Fruit fly (Drosophila melanogaster) whole organism, adult: Measurements from ENCODE around the gene Ptp10D.

Experiments used
- CG11617 ChIP-seq: fragments of 200-800 bp; sonication (Bioruptor generic); optimal IDR thresholded peaks from 2 replicates; lab custom pipeline; 2017; ENCODE audit warnings: mild to moderate bottlenecking, missing biosample characterization, missing genetic modification reagents, missing genetic modification characterization
- CG12768 ChIP-seq: fragments of 200-800 bp; sonication (Bioruptor generic); optimal IDR thresholded peaks from 2 replicates; lab custom pipeline; 2017; ENCODE audit warnings: missing biosample characterization, missing genetic modification characterization, mild to moderate bottlenecking, moderate library complexity, missing genetic modification reagents
- CG14711 ChIP-seq: fragments of 200-800 bp; sonication (Bioruptor generic); optimal IDR thresholded peaks from 2 replicates; lab custom pipeline; 2018; ENCODE audit warnings: missing biosample characterization, mild to moderate bottlenecking, missing genetic modification characterization, moderate library complexity
- CG1620 ChIP-seq: fragments of 200-800 bp; sonication (Bioruptor generic); optimal IDR thresholded peaks from 2 replicates; lab custom pipeline; 2016; ENCODE audit warnings: missing biosample characterization, missing genetic modification characterization
- CG33017 ChIP-seq: fragments of 200-800 bp; sonication (Bioruptor generic); optimal IDR thresholded peaks from 2 replicates; lab custom pipeline; 2018; ENCODE audit warnings: missing biosample characterization, mild to moderate bottlenecking, missing genetic modification characterization, moderate library complexity
- CG5204 ChIP-seq: fragments of 200-800 bp; sonication (Bioruptor generic); optimal IDR thresholded peaks from 2 replicates; lab custom pipeline; 2016; ENCODE audit warnings: missing biosample characterization, missing genetic modification characterization
- CG7045 ChIP-seq: fragments of 200-800 bp; sonication (Bioruptor generic); optimal IDR thresholded peaks from 2 replicates; lab custom pipeline; 2017; ENCODE audit warnings: missing biosample characterization, mild to moderate bottlenecking, missing genetic modification characterization
- CG7101 ChIP-seq: fragments of 200-800 bp; sonication (Bioruptor generic); optimal IDR thresholded peaks from 2 replicates; lab custom pipeline; 2018; ENCODE audit warnings: missing biosample characterization, mild to moderate bottlenecking, missing genetic modification characterization, moderate library complexity
- Clk ChIP-seq: fragments of 200-800 bp; sonication (Bioruptor generic); optimal IDR thresholded peaks from 2 replicates; lab custom pipeline; 2017; ENCODE audit warnings: missing biosample characterization, missing genetic modification characterization
- Crg-1 ChIP-seq: fragments of 200-800 bp; sonication (Bioruptor generic); optimal IDR thresholded peaks from 2 replicates; lab custom pipeline; 2016; ENCODE audit warnings: missing biosample characterization, missing genetic modification characterization
- Hr96 ChIP-seq: fragments of 200-800 bp; sonication (Bioruptor generic); optimal IDR thresholded peaks from 2 replicates; lab custom pipeline; 2016; ENCODE audit warnings: missing biosample characterization, missing genetic modification characterization
- Mnt ChIP-seq: fragments of 200-800 bp; sonication (Bioruptor generic); optimal IDR thresholded peaks from 2 replicates; lab custom pipeline; 2016; ENCODE audit warnings: missing biosample characterization, mild to moderate bottlenecking, missing genetic modification characterization
- bab1 ChIP-seq: fragments of 200-800 bp; sonication (Bioruptor generic); optimal IDR thresholded peaks from 3 replicates; lab custom pipeline; 2019; ENCODE audit warnings: missing biosample characterization, mild to moderate bottlenecking, missing genetic modification characterization, moderate library complexity
- cic ChIP-seq: fragments of 200-800 bp; sonication (Bioruptor generic); optimal IDR thresholded peaks from 2 replicates; lab custom pipeline; 2017; ENCODE audit warnings: missing biosample characterization, mild to moderate bottlenecking, missing genetic modification characterization, moderate library complexity
- cnc ChIP-seq, 2 experiments: fragments of >200 bp; optimal IDR thresholded peaks; 2 replicates each; lab custom pipeline; 2017
- kay ChIP-seq: fragments of 200-800 bp; sonication (Bioruptor generic); peaks from one replicate; lab custom pipeline; 2016; ENCODE audit warnings: missing biosample characterization, missing genetic modification characterization, borderline replicate concordance
- ovo ChIP-seq: fragments of 200-800 bp; sonication (Bioruptor generic); optimal IDR thresholded peaks from 2 replicates; lab custom pipeline; 2016; ENCODE audit warnings: missing biosample characterization, missing genetic modification characterization
- pad ChIP-seq: fragments of 200-800 bp; sonication (Bioruptor generic); optimal IDR thresholded peaks from 3 replicates; lab custom pipeline; 2017; ENCODE audit warnings: missing biosample characterization, missing genetic modification characterization, mild to moderate bottlenecking, moderate library complexity, missing genetic modification reagents
- tj ChIP-seq: fragments of 200-800 bp; sonication (Bioruptor generic); optimal IDR thresholded peaks from 3 replicates; lab custom pipeline; 2017; ENCODE audit warnings: missing biosample characterization, mild to moderate bottlenecking, missing genetic modification characterization, moderate library complexity
- toe ChIP-seq: fragments of 200-800 bp; sonication (Bioruptor generic); optimal IDR thresholded peaks from 2 replicates; lab custom pipeline; 2016; ENCODE audit warnings: missing biosample characterization, missing genetic modification characterization

Ptp10D gene

dm6 chrX:11713808-11714528, 92.2 kb downstream of the Ptp10D start:
- no peak for TF ChIP-seq CG1620 (GFP tag; lab: Kevin White, UChicago)
- no peak for TF ChIP-seq cnc (optimal IDR thresholded peaks at IDR 0.05; lab: Kevin White, UChicago)
- TF ChIP-seq Clk = no peak
- peak; percentile 45 for TF ChIP-seq Crg-1 (GFP tag; lab: Kevin White, UChicago)
- TF ChIP-seq ovo (GFP tag; lab: Kevin White, UChicago) = peak; percentile 95
- peak; percentile 74 for TF ChIP-seq Mnt (GFP tag; lab: Kevin White, UChicago)
- TF ChIP-seq CG14711 (tag; lab: Kevin White, UChicago) = no peak
- peak; percentile 28 for TF ChIP-seq CG33017 (tag; lab: Kevin White, UChicago)
- TF ChIP-seq pad (GFP tag; lab: Kevin White, UChicago) = peak; percentile 94
- TF ChIP-seq bab1 (GFP tag; lab: Kevin White, UChicago) = no peak
- TF ChIP-seq CG7045 (GFP tag; lab: Kevin White, UChicago) = no peak
- TF ChIP-seq kay (GFP tag; lab: Kevin White, UChicago) = no peak
- TF ChIP-seq CG7101 = peak; percentile 2
- TF ChIP-seq CG12768 (GFP tag; lab: Kevin White, UChicago) = peak; percentile 26
- TF ChIP-seq Hr96 (GFP tag; lab: Kevin White, UChicago) = no peak
- TF ChIP-seq CG5204 (GFP tag; lab: Kevin White, UChicago) = no peak
- no peak for TF ChIP-seq CG11617
- no peak for TF ChIP-seq toe (GFP tag; lab: Kevin White, UChicago)
- TF ChIP-seq cic (GFP tag; lab: Kevin White, UChicago) = peak; percentile 76
- TF ChIP-seq tj (GFP tag; lab: Kevin White, UChicago) = peak; percentile 91

dm6 chrX:11714529-11715262, 92.9 kb downstream of the Ptp10D start:
- no peak for TF ChIP-seq cic (GFP tag; lab: Kevin White, UChicago)
- peak; percentile 74 for TF ChIP-seq bab1 (GFP tag; lab: Kevin White, UChicago)
- TF ChIP-seq CG1620 (GFP tag; lab: Kevin White, UChicago) = peak; percentile 17
- no peak for TF ChIP-seq pad (GFP tag; lab: Kevin White, UChicago)
- peak; percentile 7 for TF ChIP-seq CG11617
- TF ChIP-seq kay (GFP tag; lab: Kevin White, UChicago) = no peak
- no peak for TF ChIP-seq CG12768 (GFP tag; lab: Kevin White, UChicago)
- TF ChIP-seq CG7101 = peak; percentile 41
- no peak for TF ChIP-seq Clk
- TF ChIP-seq Mnt (GFP tag; lab: Kevin White, UChicago) = peak; percentile 46
- no peak for TF ChIP-seq toe (GFP tag; lab: Kevin White, UChicago)
- TF ChIP-seq tj (GFP tag; lab: Kevin White, UChicago) = peak; percentile 75
- TF ChIP-seq ovo (GFP tag; lab: Kevin White, UChicago) = no peak
- TF ChIP-seq CG7045 (GFP tag; lab: Kevin White, UChicago) = no peak
- TF ChIP-seq cnc (optimal IDR thresholded peaks at IDR 0.05; lab: Kevin White, UChicago) = no peak
- TF ChIP-seq CG5204 (GFP tag; lab: Kevin White, UChicago) = no peak
- peak; percentile 35 for TF ChIP-seq CG14711 (tag; lab: Kevin White, UChicago)
- no peak for TF ChIP-seq CG33017 (tag; lab: Kevin White, UChicago)
- TF ChIP-seq Crg-1 (GFP tag; lab: Kevin White, UChicago) = no peak
- no peak for TF ChIP-seq Hr96 (GFP tag; lab: Kevin White, UChicago)

DNA sequence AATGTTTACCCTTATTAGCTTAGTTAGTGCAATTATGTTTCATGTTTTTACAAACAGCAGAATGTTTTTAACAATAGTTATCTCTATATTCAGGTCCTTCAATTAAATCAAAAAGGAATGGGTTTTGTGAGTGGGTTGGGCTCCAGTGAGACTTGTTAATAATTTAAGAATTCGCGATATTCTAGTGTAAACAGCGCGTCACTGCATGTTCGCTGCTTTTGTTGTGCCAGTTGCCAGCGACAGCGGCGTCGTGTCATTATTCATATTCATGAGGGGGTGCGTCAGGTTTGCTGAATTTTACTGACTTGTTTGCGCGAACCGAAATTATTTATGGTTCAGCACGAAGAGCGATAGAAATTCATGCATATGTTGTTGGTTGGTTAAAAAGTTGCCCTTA, 93.4 kb downstream of the Ptp10D start, which contains the start of gene Amun:
Amun (minus strand) TSS at position 303 of the 397 bp plus-strand sequence.
- TF ChIP-seq ovo (GFP tag; lab: Kevin White, UChicago) = no peak
- TF ChIP-seq Clk = no peak
- TF ChIP-seq CG11617 = no peak
- peak; percentile 48 for TF ChIP-seq CG7101
- TF ChIP-seq CG12768 (GFP tag; lab: Kevin White, UChicago) = no peak
- peak; percentile 15 for TF ChIP-seq CG33017 (tag; lab: Kevin White, UChicago)
- TF ChIP-seq bab1 (GFP tag; lab: Kevin White, UChicago) = peak; percentile 48
- TF ChIP-seq Hr96 (GFP tag; lab: Kevin White, UChicago) = peak; percentile 39
- TF ChIP-seq Mnt (GFP tag; lab: Kevin White, UChicago) = no peak
- peak; percentile 27 for TF ChIP-seq toe (GFP tag; lab: Kevin White, UChicago)
- TF ChIP-seq CG14711 (tag; lab: Kevin White, UChicago) = peak; percentile 46
- TF ChIP-seq cnc (optimal IDR thresholded peaks at IDR 0.05; lab: Kevin White, UChicago) = no peak
- peak; percentile 67 for TF ChIP-seq tj (GFP tag; lab: Kevin White, UChicago)
- TF ChIP-seq CG1620 (GFP tag; lab: Kevin White, UChicago) = peak; percentile 72
- peak; percentile 69 for TF ChIP-seq Crg-1 (GFP tag; lab: Kevin White, UChicago)
- TF ChIP-seq cic (GFP tag; lab: Kevin White, UChicago) = no peak
- TF ChIP-seq CG7045 (GFP tag; lab: Kevin White, UChicago) = no peak
- no peak for TF ChIP-seq CG5204 (GFP tag; lab: Kevin White, UChicago)
- TF ChIP-seq kay (GFP tag; lab: Kevin White, UChicago) = no peak
- TF ChIP-seq pad (GFP tag; lab: Kevin White, UChicago) = no peak

DNA sequence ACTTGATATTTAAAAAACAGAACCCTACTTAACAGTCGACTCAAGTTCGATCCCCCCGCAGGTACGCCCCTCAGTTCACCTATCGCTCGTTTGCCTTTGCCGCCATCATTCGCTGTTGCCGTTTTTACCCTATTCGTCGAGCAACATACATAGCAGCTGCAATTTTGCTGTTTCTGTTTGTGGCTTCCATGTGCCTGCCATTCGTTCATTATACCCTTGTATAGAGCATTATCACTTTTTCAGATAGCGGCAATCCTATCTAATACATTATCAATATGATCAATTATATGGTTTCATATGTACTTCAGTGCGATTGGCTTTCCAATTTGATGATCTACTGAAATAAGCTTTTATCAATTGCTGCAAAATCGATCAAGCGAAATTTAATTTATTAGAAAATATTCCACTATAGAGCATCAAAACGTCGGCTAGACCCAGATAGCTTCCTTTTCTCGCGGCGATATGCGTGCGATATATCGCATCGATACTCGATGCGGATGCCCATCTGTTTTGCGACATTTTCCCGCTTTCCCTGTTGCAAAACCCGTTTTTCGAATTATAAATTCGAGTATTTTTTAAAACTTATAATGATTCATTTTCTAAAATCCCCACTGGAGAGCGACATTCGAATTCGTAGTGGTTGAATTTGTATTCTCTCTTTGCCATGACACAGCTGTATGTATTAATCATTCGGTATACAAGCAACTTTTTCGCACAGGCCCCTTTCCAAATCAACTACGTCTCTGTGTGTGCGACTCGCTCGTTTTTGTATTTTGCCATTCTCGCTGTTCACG, 94.3 kb downstream of the Ptp10D start:
- TF ChIP-seq bab1 (GFP tag; lab: Kevin White, UChicago) (peak; percentile 91), pad (GFP tag; lab: Kevin White, UChicago) (peak; percentile 74), CG33017 (tag; lab: Kevin White, UChicago) (peak; percentile 68), Hr96 (GFP tag; lab: Kevin White, UChicago) (peak; percentile 84), ovo (GFP tag; lab: Kevin White, UChicago) (peak; percentile 66), kay (GFP tag; lab: Kevin White, UChicago) (peak; percentile 79), CG12768 (GFP tag; lab: Kevin White, UChicago) (peak; percentile 63), CG5204 (GFP tag; lab: Kevin White, UChicago) (peak; percentile 68), toe (GFP tag; lab: Kevin White, UChicago) (peak; percentile 31), CG7101 (peak; percentile 87), CG7045 (GFP tag; lab: Kevin White, UChicago) (peak; percentile 68), cnc (optimal IDR thresholded peaks at IDR 0.05; lab: Kevin White, UChicago) (no peak), Clk (peak; percentile 38), CG1620 (GFP tag; lab: Kevin White, UChicago) (peak; percentile 66), CG14711 (tag; lab: Kevin White, UChicago) (peak; percentile 80), Crg-1 (GFP tag; lab: Kevin White, UChicago) (peak; percentile 77), Mnt (GFP tag; lab: Kevin White, UChicago) (peak; percentile 78), cic (GFP tag; lab: Kevin White, UChicago) (peak; percentile 30), CG11617 (peak; percentile 85), tj (GFP tag; lab: Kevin White, UChicago) (peak; percentile 49)
